In genomic region chrX:10435492-10435939, ce11 we compare ENCODE assay signal across 4 worm cellular contexts.
TF ChIP-seq lines count a peak whose summit lies in the region.

No protein-coding gene starts in this region.

TF ChIP-seq in whole organism, L2 larva, 48 proteins besides CTCF, POLR2A, EP300 and RAD21 (continues in another document):
- TF ChIP-seq sem-4 (tag; optimal IDR thresholded peaks at IDR 0.05; lab: Kevin White, UChicago) (peak; percentile 81), elt-3 (tag; optimal IDR thresholded peaks at IDR 0.05; lab: Kevin White, UChicago) (no peak), lin-13 (GFP tag; optimal IDR thresholded peaks at IDR 0.05; lab: Kevin White, UChicago) (peak; percentile 65), nhr-129 (tag; optimal IDR thresholded peaks at IDR 0.05; lab: Kevin White, UChicago) (peak; percentile 80), R02D3.7 (tag; optimal IDR thresholded peaks at IDR 0.05; lab: Kevin White, UChicago) (no peak), ama-1 (optimal IDR thresholded peaks at IDR 0.05; lab: Kevin White, UChicago) (no peak), Y55F3AM.14 (GFP tag; optimal IDR thresholded peaks at IDR 0.05; lab: Kevin White, UChicago) (peak; percentile 65), alr-1 (tag; optimal IDR thresholded peaks at IDR 0.05; lab: Kevin White, UChicago) (no peak), peb-1 (tag; optimal IDR thresholded peaks at IDR 0.05; lab: Kevin White, UChicago) (peak; percentile 3), mab-5 (tag; optimal IDR thresholded peaks at IDR 0.05; lab: Kevin White, UChicago) (peak; percentile 63), zag-1 (tag; optimal IDR thresholded peaks at IDR 0.05; lab: Kevin White, UChicago) (peak; percentile 95), lsy-2 (tag; optimal IDR thresholded peaks at IDR 0.05; lab: Kevin White, UChicago) (peak; percentile 39 to 75), unc-55 (GFP tag; optimal IDR thresholded peaks at IDR 0.05; lab: Kevin White, UChicago) (peak; percentile 91), fos-1 (tag; optimal IDR thresholded peaks at IDR 0.05; lab: Kevin White, UChicago) (peak; percentile 34), unc-39 (tag; optimal IDR thresholded peaks at IDR 0.05; lab: Kevin White, UChicago) (no peak), F13H6.1 (tag; optimal IDR thresholded peaks at IDR 0.05; lab: Kevin White, UChicago) (peak; percentile 86), ceh-16 (tag; optimal IDR thresholded peaks at IDR 0.05; lab: Kevin White, UChicago) (no peak), crh-2 (tag; optimal IDR thresholded peaks at IDR 0.05; lab: Kevin White, UChicago) (peak; percentile 47), egl-27 (tag; optimal IDR thresholded peaks at IDR 0.05; lab: Kevin White, UChicago) (peak; percentile 34), aly-2 (tag; optimal IDR thresholded peaks at IDR 0.05; lab: Kevin White, UChicago) (no peak), snpc-4 (tag; optimal IDR thresholded peaks at IDR 0.05; lab: Kevin White, UChicago) (peak; percentile 19), C34F6.9 (tag; optimal IDR thresholded peaks at IDR 0.05; lab: Kevin White, UChicago) (peak; percentile 83), dmd-4 (tag; optimal IDR thresholded peaks at IDR 0.05; lab: Kevin White, UChicago) (no peak), lin-11 (tag; optimal IDR thresholded peaks at IDR 0.05; lab: Kevin White, UChicago) (peak; percentile 61)

TF ChIP-seq in whole organism, L4 larva, 104 proteins besides CTCF, POLR2A, EP300 and RAD21 (continues in another document):
- peak; percentile 41 for TF ChIP-seq ceh-28 (tag; optimal IDR thresholded peaks at IDR 0.05; lab: Kevin White, UChicago)
- TF ChIP-seq zfp-2 (tag; optimal IDR thresholded peaks at IDR 0.05; lab: Kevin White, UChicago), result peak; percentile 5
- peak; percentile 26 for TF ChIP-seq dve-1 (tag; optimal IDR thresholded peaks at IDR 0.05; lab: Kevin White, UChicago; ENCODE audit: insufficient read depth)
- peak; percentile 44 for TF ChIP-seq aha-1 (tag; lab: Kevin White, UChicago)
- TF ChIP-seq skn-1 (tag; optimal IDR thresholded peaks at IDR 0.05; lab: Kevin White, UChicago), result no peak
- peak; percentile 7 for TF ChIP-seq nhr-77 (tag; optimal IDR thresholded peaks at IDR 0.05; lab: Kevin White, UChicago)
- TF ChIP-seq nhr-25 (tag; optimal IDR thresholded peaks at IDR 0.05; lab: Kevin White, UChicago; ENCODE audit: borderline replicate concordance, insufficient read depth), result peak; percentile 3
- TF ChIP-seq hlh-30 (tag; optimal IDR thresholded peaks at IDR 0.05; lab: Kevin White, UChicago; ENCODE audit: insufficient read depth), result peak; percentile 56
- no peak for TF ChIP-seq ZK546.5 (tag; optimal IDR thresholded peaks at IDR 0.05; lab: Kevin White, UChicago)
- peak; percentile 76 for TF ChIP-seq ceh-20 (GFP tag; IDR thresholded peaks at IDR 0.05; lab: Robert Waterston, UW)
- no peak for TF ChIP-seq gei-8 (GFP tag; optimal IDR thresholded peaks at IDR 0.05; lab: Kevin White, UChicago)
- no peak for TF ChIP-seq zip-11 (GFP tag; IDR thresholded peaks at IDR 0.05; lab: Robert Waterston, UW)
- TF ChIP-seq ctbp-1 (GFP tag; IDR thresholded peaks at IDR 0.05; lab: Robert Waterston, UW), result peak; percentile 97
- peak in 1 of 2 experiments; percentile 62 for TF ChIP-seq hif-1 (tag; optimal IDR thresholded peaks at IDR 0.05; lab: Kevin White, UChicago)
- peak in 1 of 2 experiments; percentile 19 for TF ChIP-seq daf-16 (GFP tag; optimal IDR thresholded peaks at IDR 0.05; lab: Kevin White, UChicago)
- no peak for TF ChIP-seq daf-16 (tag; optimal IDR thresholded peaks at IDR 0.05; lab: Kevin White, UChicago)
- TF ChIP-seq ces-1 (GFP tag; optimal IDR thresholded peaks at IDR 0.05; lab: Kevin White, UChicago), result no peak
- no peak for TF ChIP-seq snpc-1.2 (GFP tag; IDR thresholded peaks at IDR 0.05; lab: Robert Waterston, UW)
- no peak for TF ChIP-seq nhr-10 (tag; optimal IDR thresholded peaks at IDR 0.05; lab: Kevin White, UChicago)
- TF ChIP-seq nhr-41 (GFP tag; IDR thresholded peaks at IDR 0.05; lab: Robert Waterston, UW), result no peak
- TF ChIP-seq set-16 (GFP tag; IDR thresholded peaks at IDR 0.05; lab: Robert Waterston, UW), result peak; percentile 94
- peak; percentile 98 for TF ChIP-seq fkh-10 (GFP tag; optimal IDR thresholded peaks at IDR 0.05; lab: Kevin White, UChicago)
- peak; percentile 82 for TF ChIP-seq hmg-1.1 (GFP tag; IDR thresholded peaks at IDR 0.05; lab: Robert Waterston, UW)
- TF ChIP-seq rbr-2 (tag; optimal IDR thresholded peaks at IDR 0.05; lab: Kevin White, UChicago), result peak; percentile 79

TF ChIP-seq in whole organism, late embryonic, 69 proteins besides CTCF, POLR2A, EP300 and RAD21 (continues in another document):
- TF ChIP-seq ahr-1 (tag; optimal IDR thresholded peaks at IDR 0.05; lab: Kevin White, UChicago) (peak; percentile 5), npax-4 (tag; optimal IDR thresholded peaks at IDR 0.05; lab: Kevin White, UChicago) (no peak), hlh-30 (tag; optimal IDR thresholded peaks at IDR 0.05; lab: Kevin White, UChicago; ENCODE audit: insufficient read depth) (peak; percentile 15), pha-2 (tag; optimal IDR thresholded peaks at IDR 0.05; lab: Kevin White, UChicago) (no peak), ceh-24 (tag; optimal IDR thresholded peaks at IDR 0.05; lab: Kevin White, UChicago) (no peak), ceh-48 (tag; optimal IDR thresholded peaks at IDR 0.05; lab: Kevin White, UChicago) (peak; percentile 51), ama-1 (optimal IDR thresholded peaks at IDR 0.05; lab: Kevin White, UChicago) (no peak), ceh-18 (tag; optimal IDR thresholded peaks at IDR 0.05; lab: Kevin White, UChicago) (peak; percentile 82), nhr-11 (tag; optimal IDR thresholded peaks at IDR 0.05; lab: Kevin White, UChicago) (no peak), ceh-9 (tag; optimal IDR thresholded peaks at IDR 0.05; lab: Kevin White, UChicago) (no peak), tbx-2 (tag; optimal IDR thresholded peaks at IDR 0.05; lab: Kevin White, UChicago) (peak; percentile 85), rnt-1 (tag; optimal IDR thresholded peaks at IDR 0.05; lab: Kevin White, UChicago) (peak; percentile 88), Y22D7AL.16 (tag; optimal IDR thresholded peaks at IDR 0.05; lab: Kevin White, UChicago) (no peak), unc-3 (GFP tag; conservative IDR thresholded peaks at IDR 0.05; lab: Robert Waterston, UW) (no peak), unc-3 (tag; optimal IDR thresholded peaks at IDR 0.05; lab: Kevin White, UChicago) (no peak), ceh-14 (tag; optimal IDR thresholded peaks at IDR 0.05; lab: Kevin White, UChicago) (peak; percentile 76), ceh-34 (tag; optimal IDR thresholded peaks at IDR 0.05; lab: Kevin White, UChicago) (peak; percentile 89), T23F11.4 (GFP tag; optimal IDR thresholded peaks at IDR 0.05; lab: Kevin White, UChicago) (peak; percentile 7), ceh-31 (tag; optimal IDR thresholded peaks at IDR 0.05; lab: Kevin White, UChicago) (peak; percentile 94), madf-2 (tag; optimal IDR thresholded peaks at IDR 0.05; lab: Kevin White, UChicago) (peak; percentile 61), pros-1 (tag; optimal IDR thresholded peaks at IDR 0.05; lab: Kevin White, UChicago) (peak; percentile 84), hlh-8 (tag; optimal IDR thresholded peaks at IDR 0.05; lab: Kevin White, UChicago) (peak; percentile 53), ceh-22 (tag; optimal IDR thresholded peaks at IDR 0.05; lab: Kevin White, UChicago) (peak; percentile 70), pax-1 (tag; optimal IDR thresholded peaks at IDR 0.05; lab: Kevin White, UChicago) (no peak), ref-2 (tag; optimal IDR thresholded peaks at IDR 0.05; lab: Kevin White, UChicago) (peak; percentile 65), sox-4 (tag; optimal IDR thresholded peaks at IDR 0.05; lab: Kevin White, UChicago) (peak; percentile 35)

TF ChIP-seq in whole organism, mixed stage, embryonic, 35 proteins besides CTCF, POLR2A, EP300 and RAD21 (continues in another document):
- TF ChIP-seq nhr-12 (tag; optimal IDR thresholded peaks at IDR 0.05; lab: Kevin White, UChicago) (no peak), nhr-2 (tag; optimal IDR thresholded peaks at IDR 0.05; lab: Kevin White, UChicago) (no peak), bed-3 (GFP tag; optimal IDR thresholded peaks at IDR 0.05; lab: Kevin White, UChicago) (no peak), nhr-237 (tag; optimal IDR thresholded peaks at IDR 0.05; lab: Kevin White, UChicago) (no peak), hlh-1 (tag; optimal IDR thresholded peaks at IDR 0.05; lab: Kevin White, UChicago) (peak; percentile 69), ces-1 (GFP tag; optimal IDR thresholded peaks at IDR 0.05; lab: Kevin White, UChicago) (peak; percentile 74), cnd-1 (tag; optimal IDR thresholded peaks at IDR 0.05; lab: Kevin White, UChicago) (peak; percentile 38), blmp-1 (tag; optimal IDR thresholded peaks at IDR 0.05; lab: Kevin White, UChicago) (no peak), ceh-39 (tag; optimal IDR thresholded peaks at IDR 0.05; lab: Kevin White, UChicago) (no peak), flh-1 (GFP tag; optimal IDR thresholded peaks at IDR 0.05; lab: Kevin White, UChicago) (no peak), unc-39 (tag; optimal IDR thresholded peaks at IDR 0.05; lab: Kevin White, UChicago) (no peak), ztf-11 (tag; optimal IDR thresholded peaks at IDR 0.05; lab: Kevin White, UChicago) (peak; percentile 85), snpc-4 (tag; optimal IDR thresholded peaks at IDR 0.05; lab: Kevin White, UChicago) (no peak), mab-5 (tag; optimal IDR thresholded peaks at IDR 0.05; lab: Kevin White, UChicago) (no peak), nhr-76 (tag; optimal IDR thresholded peaks at IDR 0.05; lab: Kevin White, UChicago) (no peak), ham-2 (GFP tag; optimal IDR thresholded peaks at IDR 0.05; lab: Kevin White, UChicago) (peak; percentile 87), sem-2 (GFP tag; optimal IDR thresholded peaks at IDR 0.05; lab: Kevin White, UChicago) (no peak), tbx-8 (GFP tag; optimal IDR thresholded peaks at IDR 0.05; lab: Kevin White, UChicago) (peak; percentile 34), mep-1 (tag; optimal IDR thresholded peaks at IDR 0.05; lab: Kevin White, UChicago) (peak; percentile 59), ceh-83 (GFP tag; optimal IDR thresholded peaks at IDR 0.05; lab: Kevin White, UChicago) (no peak), sptf-1 (tag; optimal IDR thresholded peaks at IDR 0.05; lab: Kevin White, UChicago) (peak; percentile 75), pha-4 (tag; optimal IDR thresholded peaks at IDR 0.05; lab: Kevin White, UChicago) (peak; percentile 84), lin-32 (GFP tag; optimal IDR thresholded peaks at IDR 0.05; lab: Kevin White, UChicago) (no peak), unc-120 (tag; optimal IDR thresholded peaks at IDR 0.05; lab: Kevin White, UChicago; ENCODE audit: poor library complexity, severe bottlenecking) (peak; percentile 95), lsy-2 (tag; optimal IDR thresholded peaks at IDR 0.05; lab: Kevin White, UChicago) (peak; percentile 31), drap-1 (GFP tag; optimal IDR thresholded peaks at IDR 0.05; lab: Kevin White, UChicago) (no peak), lin-13 (tag; optimal IDR thresholded peaks at IDR 0.05; lab: Kevin White, UChicago) (peak; percentile 39), elt-1 (tag; optimal IDR thresholded peaks at IDR 0.05; lab: Kevin White, UChicago; ENCODE audit: borderline replicate concordance, insufficient read depth) (no peak), unc-62 (GFP tag; optimal IDR thresholded peaks at IDR 0.05; lab: Kevin White, UChicago) (peak; percentile 83), elt-3 (tag; optimal IDR thresholded peaks at IDR 0.05; lab: Kevin White, UChicago) (no peak)
